Worm (Caenorhabditis elegans) whole organism, early embryonic: ENCODE results near the gene gst-44.

Experiments used
- B0310.2 ChIP-seq: sonication (generic microtip); optimal IDR thresholded peaks from 2 replicates; lab custom pipeline; 2016; ENCODE audit warnings: mild to moderate bottlenecking, missing genetic modification characterization, missing compliant biosample characterization
- F13C5.2 ChIP-seq: sonication (generic microtip); optimal IDR thresholded peaks from 2 replicates; lab custom pipeline; 2017; ENCODE audit warnings: mild to moderate bottlenecking, missing genetic modification characterization, inconsistent platforms, missing compliant biosample characterization
- aly-1 ChIP-seq: sonication (generic microtip); optimal IDR thresholded peaks from 2 replicates; lab custom pipeline; 2016; ENCODE audit warnings: missing genetic modification characterization, missing compliant biosample characterization
- ama-1 ChIP-seq: fragments of 150-350 bp; optimal IDR thresholded peaks from 2 replicates; lab custom pipeline; 2014
- ceh-13 ChIP-seq: fragments of 200-800 bp; sonication (Bioruptor generic); optimal IDR thresholded peaks from 2 replicates; lab custom pipeline; 2018; ENCODE audit warnings: mild to moderate bottlenecking, missing genetic modification characterization, missing compliant biosample characterization
- ceh-36 ChIP-seq: sonication (generic microtip); optimal IDR thresholded peaks from 2 replicates; lab custom pipeline; 2016; ENCODE audit warnings: missing genetic modification characterization, inconsistent platforms, missing compliant biosample characterization
- ets-7 ChIP-seq: sonication (generic microtip); optimal IDR thresholded peaks from 2 replicates; lab custom pipeline; 2016; ENCODE audit warnings: missing genotype, missing genetic modification characterization, missing compliant biosample characterization
- flt-1 ChIP-seq: fragments of 200-800 bp; sonication (Bioruptor generic); IDR thresholded peaks from 2 replicates; pipeline ENCODE4 v1.3.6; 2022; ENCODE audit warnings: missing genetic modification characterization, missing compliant biosample characterization
- hmbx-1 ChIP-seq: sonication (generic microtip); optimal IDR thresholded peaks from 2 replicates; lab custom pipeline; 2016; ENCODE audit warnings: mild to moderate bottlenecking, missing genetic modification characterization, missing compliant biosample characterization
- hmg-4 ChIP-seq: fragments of 200-800 bp; sonication (Bioruptor generic); optimal IDR thresholded peaks from 2 replicates; lab custom pipeline; 2018; ENCODE audit warnings: mild to moderate bottlenecking, missing genetic modification characterization, missing compliant biosample characterization
- hnd-1 ChIP-seq: sonication (generic microtip); optimal IDR thresholded peaks from 2 replicates; lab custom pipeline; 2016; ENCODE audit warnings: missing genetic modification characterization, missing compliant biosample characterization
- pes-1 ChIP-seq: fragments of 200-800 bp; sonication (Bioruptor generic); IDR thresholded peaks from 2 replicates; pipeline ENCODE4 v1.3.6; 2022; ENCODE audit warnings: missing genetic modification reagents, missing genetic modification characterization, missing compliant biosample characterization
- scrt-1 ChIP-seq: fragments of 200-800 bp; sonication (Bioruptor generic); IDR thresholded peaks from 2 replicates; pipeline ENCODE4 v1.3.6; 2022; ENCODE audit warnings: missing genetic modification characterization, missing compliant biosample characterization
- sea-1 ChIP-seq: fragments of 200-800 bp; sonication (Bioruptor generic); conservative IDR thresholded peaks from 2 replicates; pipeline ENCODE4 v1.3.6; 2022; ENCODE audit warnings: missing genetic modification characterization, missing compliant biosample characterization
- tbx-11 ChIP-seq: fragments of 200-800 bp; sonication (Bioruptor generic); IDR thresholded peaks from 2 replicates; pipeline ENCODE4 v1.3.6; 2022; ENCODE audit warnings: missing genetic modification characterization, missing compliant biosample characterization
- tbx-37 ChIP-seq: fragments of 200-800 bp; sonication (Bioruptor generic); conservative IDR thresholded peaks from 2 replicates; pipeline ENCODE4 v1.3.6; 2022; ENCODE audit warnings: missing genetic modification reagents, missing genetic modification characterization, missing compliant biosample characterization
- tra-4 ChIP-seq: sonication (generic microtip); optimal IDR thresholded peaks from 2 replicates; lab custom pipeline; 2017; ENCODE audit warnings: missing genetic modification characterization, missing compliant biosample characterization

Gene gst-44

DNA sequence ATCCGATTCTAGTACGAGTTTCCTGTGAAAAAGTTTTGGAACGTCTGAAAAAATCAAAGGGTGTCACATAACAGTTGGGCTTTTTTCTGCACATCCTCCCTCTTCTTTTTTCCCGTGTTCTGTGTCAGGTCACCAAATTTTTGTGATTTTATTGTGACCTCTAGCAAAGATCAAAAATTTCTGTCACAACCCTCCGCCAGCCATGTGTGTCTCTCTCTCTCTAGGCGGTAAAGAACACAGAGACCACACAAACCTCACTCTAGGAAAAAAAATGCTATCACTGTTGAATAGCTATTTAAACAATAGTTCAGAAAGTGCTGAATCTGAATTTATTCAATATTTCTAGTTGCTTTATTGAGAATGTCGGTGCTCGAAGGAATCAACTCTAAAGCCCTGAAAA lies at the start of gene gst-44:
Gene gst-44, plus strand, starts transcription at position 237 of the 400 bp plus-strand sequence.
- TF ChIP-seq F13C5.2 (tag; lab: Kevin White, UChicago) (no peak), hmbx-1 (tag; lab: Kevin White, UChicago) (no peak), tra-4 (tag; lab: Kevin White, UChicago) (no peak), ets-7 (tag; lab: Kevin White, UChicago) (no peak), ceh-13 (GFP tag; lab: Kevin White, UChicago) (no peak), sea-1 (GFP tag; lab: Robert Waterston, UW) (no peak), flt-1 (GFP tag; lab: Robert Waterston, UW) (no peak), tbx-37 (GFP tag; lab: Robert Waterston, UW) (no peak), hmg-4 (no peak), ama-1 (lab: Kevin White, UChicago) (no peak), scrt-1 (GFP tag; lab: Robert Waterston, UW) (no peak), hnd-1 (no peak), B0310.2 (tag; lab: Kevin White, UChicago) (no peak)

DNA sequence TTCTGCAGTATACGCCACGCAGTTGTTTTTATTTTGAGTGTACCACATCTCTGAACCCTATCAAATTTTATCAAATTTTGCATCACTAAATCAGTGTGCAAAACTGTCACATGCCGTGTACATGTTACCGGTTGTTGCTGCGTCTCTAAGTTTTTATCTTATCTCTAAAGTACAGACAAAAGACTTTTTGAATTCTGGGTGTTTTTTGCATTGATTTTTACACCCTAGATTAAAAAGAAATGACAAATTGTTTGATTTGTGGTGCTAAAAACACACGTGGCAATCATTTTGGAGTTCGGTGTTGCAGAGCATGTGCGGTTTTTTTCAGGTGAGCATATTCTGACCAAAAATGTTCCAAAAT lies 48.5 kb upstream of the gst-44 start, which contains the start of gene nhr-193:
Gene nhr-193, plus strand, starts transcription at position 51 of the 361 bp plus-strand sequence.
- TF ChIP-seq ets-7 (tag; lab: Kevin White, UChicago) (no peak), flt-1 (GFP tag; lab: Robert Waterston, UW) (no peak), hnd-1 (no peak), scrt-1 (GFP tag; lab: Robert Waterston, UW) (no peak), tbx-11 (no peak), F13C5.2 (tag; lab: Kevin White, UChicago) (no peak)

DNA sequence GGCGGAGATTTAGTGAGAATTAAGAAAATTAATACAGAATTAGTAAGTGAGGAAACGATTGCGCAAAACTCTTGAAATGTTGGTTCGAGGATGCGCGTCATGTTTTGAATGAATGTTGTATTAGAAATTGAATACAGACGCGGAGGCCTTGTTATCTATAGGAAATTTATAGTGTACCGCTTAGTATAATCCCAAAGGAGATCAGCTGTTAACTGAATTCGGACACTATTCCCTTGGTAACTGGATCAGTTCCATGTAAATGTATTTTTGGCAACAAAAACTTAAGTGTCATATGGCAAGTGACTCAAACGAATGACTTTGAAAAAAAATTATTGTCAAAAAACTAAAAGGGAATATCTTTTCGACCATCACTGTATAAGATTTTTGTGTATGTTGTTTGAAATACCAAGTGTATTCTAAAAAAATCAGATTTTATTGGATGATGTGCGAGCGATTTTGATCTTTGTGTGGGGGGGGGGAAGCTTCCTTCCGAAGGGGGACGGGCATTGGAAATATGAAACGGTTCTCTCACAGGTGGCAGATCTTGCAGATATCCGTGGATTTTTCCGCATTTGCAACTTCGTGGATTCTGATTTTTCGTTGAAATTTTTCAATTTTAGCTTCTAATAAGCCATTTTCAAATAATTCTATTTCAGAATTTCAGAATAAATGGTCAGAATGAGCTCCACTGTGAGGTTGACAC lies 44.1 kb upstream of the gst-44 start, which contains the start of the genes W08G11.5 and W08G11.1:
Gene W08G11.5, minus strand, starts transcription at position 101 of the 703 bp plus-strand sequence.
Gene W08G11.1, plus strand, starts transcription at position 653 of the 703 bp plus-strand sequence.
- TF ChIP-seq aly-1 (tag; lab: Kevin White, UChicago), result no peak
- no peak for TF ChIP-seq tra-4 (tag; lab: Kevin White, UChicago)
- TF ChIP-seq tbx-11, result no peak
- no peak for TF ChIP-seq hnd-1
- TF ChIP-seq ceh-36 (tag; lab: Kevin White, UChicago), result no peak
- TF ChIP-seq hmg-4, result no peak
- no peak for TF ChIP-seq scrt-1 (GFP tag; lab: Robert Waterston, UW)
- TF ChIP-seq tbx-37 (GFP tag; lab: Robert Waterston, UW), result no peak

DNA sequence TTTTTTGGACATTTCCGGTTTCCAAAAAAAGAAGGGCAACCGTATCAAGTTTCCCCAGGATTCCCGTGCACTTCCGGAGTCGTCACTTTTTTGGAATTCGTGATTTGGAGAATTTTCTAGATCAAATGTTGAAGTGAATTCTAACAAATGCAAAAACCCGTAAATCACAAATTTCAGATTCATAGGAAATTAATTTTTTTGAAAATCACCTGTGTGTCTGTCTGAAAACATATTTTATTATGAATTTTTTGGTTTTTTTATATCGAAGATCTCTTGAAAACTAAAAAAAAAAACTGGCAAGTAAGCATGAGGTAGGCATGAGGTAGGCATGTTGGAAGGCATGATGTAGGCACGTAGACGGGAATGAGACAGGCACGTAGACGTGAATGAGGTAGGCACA lies 40.6 kb upstream of the gst-44 start:
- TF ChIP-seq aly-1 (tag; lab: Kevin White, UChicago) (no peak), ceh-13 (GFP tag; lab: Kevin White, UChicago) (no peak), flt-1 (GFP tag; lab: Robert Waterston, UW) (no peak), sea-1 (GFP tag; lab: Robert Waterston, UW) (no peak), hmbx-1 (tag; lab: Kevin White, UChicago) (no peak), tbx-37 (GFP tag; lab: Robert Waterston, UW) (no peak), F13C5.2 (tag; lab: Kevin White, UChicago) (no peak), tra-4 (tag; lab: Kevin White, UChicago) (no peak), ets-7 (tag; lab: Kevin White, UChicago) (no peak), B0310.2 (tag; lab: Kevin White, UChicago) (no peak), ama-1 (lab: Kevin White, UChicago) (no peak), tbx-11 (no peak), ceh-36 (tag; lab: Kevin White, UChicago) (no peak), scrt-1 (GFP tag; lab: Robert Waterston, UW) (no peak), pes-1 (no peak), hnd-1 (no peak), hmg-4 (no peak)

DNA sequence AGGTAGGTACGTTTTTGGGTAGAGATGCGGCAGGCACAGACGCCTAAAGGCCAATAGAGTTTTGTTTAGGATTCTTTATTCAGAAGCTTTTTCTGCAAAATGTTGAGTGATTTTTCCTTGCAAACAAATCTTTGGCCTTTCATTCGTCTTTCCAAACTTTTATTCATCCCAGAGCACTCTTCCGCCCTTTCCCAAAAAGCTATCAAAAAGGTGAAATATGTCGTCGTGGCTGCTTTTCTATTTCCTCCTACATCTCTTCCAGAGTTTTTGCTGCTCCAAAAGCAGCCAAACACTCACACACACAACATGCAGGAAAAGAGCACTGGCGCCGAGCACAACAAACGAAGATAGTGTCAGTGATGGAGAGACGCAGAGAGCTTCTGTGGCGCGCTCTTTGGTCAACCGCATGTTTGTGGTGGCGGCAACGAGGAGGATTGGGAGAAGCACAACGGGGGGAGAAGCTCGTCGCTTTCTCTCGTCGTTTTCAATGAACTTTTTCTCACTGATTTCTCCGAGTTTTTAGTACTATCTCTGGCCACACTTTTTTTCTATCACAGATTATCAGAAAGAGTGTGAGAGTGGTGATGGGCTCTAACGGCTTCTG lies 39.8 kb upstream of the gst-44 start:
- TF ChIP-seq hmg-4, result peak; percentile 13
- TF ChIP-seq hmbx-1 (tag; lab: Kevin White, UChicago), result no peak
- TF ChIP-seq ceh-13 (GFP tag; lab: Kevin White, UChicago), result no peak
- no peak for TF ChIP-seq ceh-36 (tag; lab: Kevin White, UChicago)

DNA sequence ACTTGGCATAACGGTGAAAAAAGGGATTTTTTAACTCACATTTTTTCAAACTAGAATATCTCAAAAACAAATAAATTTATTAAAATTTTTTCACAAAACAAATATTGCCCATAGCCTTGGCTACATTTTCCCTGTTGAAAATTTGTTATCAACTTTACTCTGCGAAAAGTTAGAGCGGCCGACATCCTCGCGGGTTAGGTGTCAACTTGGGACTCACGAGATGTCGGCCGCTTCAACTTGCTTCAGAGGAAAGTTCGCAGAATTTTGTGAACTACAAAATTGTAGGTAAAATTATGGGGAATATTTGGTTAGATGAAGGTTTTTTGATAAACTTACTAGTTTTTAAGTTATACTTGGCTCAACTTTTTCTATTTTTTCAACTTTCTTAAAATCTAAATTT lies 38.9 kb upstream of the gst-44 start:
- TF ChIP-seq tbx-11, result no peak
- no peak for TF ChIP-seq F13C5.2 (tag; lab: Kevin White, UChicago)
- TF ChIP-seq pes-1, result no peak
- no peak for TF ChIP-seq scrt-1 (GFP tag; lab: Robert Waterston, UW)
- TF ChIP-seq hmg-4, result no peak
- no peak for TF ChIP-seq ama-1 (lab: Kevin White, UChicago)
- TF ChIP-seq tbx-37 (GFP tag; lab: Robert Waterston, UW), result no peak
- no peak for TF ChIP-seq aly-1 (tag; lab: Kevin White, UChicago)
- no peak for TF ChIP-seq hnd-1
- TF ChIP-seq hmbx-1 (tag; lab: Kevin White, UChicago), result no peak
- no peak for TF ChIP-seq ets-7 (tag; lab: Kevin White, UChicago)
- TF ChIP-seq flt-1 (GFP tag; lab: Robert Waterston, UW), result no peak
- TF ChIP-seq sea-1 (GFP tag; lab: Robert Waterston, UW), result no peak
- TF ChIP-seq ceh-13 (GFP tag; lab: Kevin White, UChicago), result no peak
- no peak for TF ChIP-seq B0310.2 (tag; lab: Kevin White, UChicago)
- TF ChIP-seq tra-4 (tag; lab: Kevin White, UChicago), result no peak
- no peak for TF ChIP-seq ceh-36 (tag; lab: Kevin White, UChicago)

DNA sequence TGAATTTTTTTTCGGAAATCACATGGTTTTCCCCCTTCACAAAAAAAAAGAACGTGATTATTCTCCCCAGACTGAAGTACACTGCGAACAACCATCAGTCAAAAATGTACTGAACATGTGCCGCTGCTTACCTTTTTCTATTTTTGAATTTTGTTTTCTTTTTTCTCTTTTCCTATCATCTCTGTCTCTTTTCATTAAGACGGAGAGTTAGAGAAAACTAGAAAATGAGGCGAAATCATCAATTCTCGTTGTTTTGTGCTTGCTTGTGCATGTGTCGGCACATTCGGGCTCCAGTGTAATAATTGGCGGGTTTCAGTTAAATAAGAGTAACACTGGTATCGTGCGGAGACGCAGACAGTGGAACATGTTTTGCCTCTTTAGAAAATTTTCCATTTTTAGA lies 38.4 kb upstream of the gst-44 start:
- TF ChIP-seq pes-1 (no peak), aly-1 (tag; lab: Kevin White, UChicago) (no peak), sea-1 (GFP tag; lab: Robert Waterston, UW) (no peak), scrt-1 (GFP tag; lab: Robert Waterston, UW) (no peak), flt-1 (GFP tag; lab: Robert Waterston, UW) (no peak)
